Worm (Caenorhabditis elegans): ENCODE measurements around the gene nspe-1.

The nspe-1 gene

DNA sequence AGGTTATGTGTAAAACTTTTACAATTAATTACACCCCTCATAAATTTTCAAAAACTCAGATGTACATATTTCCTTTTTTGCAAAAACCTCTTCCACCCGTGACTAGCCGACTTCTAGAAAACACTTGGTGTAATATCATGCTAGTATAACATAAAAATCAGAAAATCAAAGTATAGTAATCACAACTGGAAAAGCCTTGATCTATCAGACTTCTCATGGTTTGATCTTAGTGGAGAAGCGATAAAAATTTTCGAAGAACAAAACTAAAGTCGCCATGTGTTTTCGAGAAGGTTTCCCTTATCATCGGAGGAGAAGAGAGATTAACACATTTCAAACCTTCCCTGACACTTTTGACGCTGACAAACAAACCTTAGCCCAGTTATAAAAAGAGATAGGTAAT, 7.9 kb upstream of the nspe-1 start, which contains the start of gene nspe-5 (continued):
- TF ChIP-seq rnt-1 (tag; optimal IDR thresholded peaks at IDR 0.05), result no peak
- TF ChIP-seq hlh-4 (tag; optimal IDR thresholded peaks at IDR 0.05), result no peak
- no peak for TF ChIP-seq pqm-1 (tag; optimal IDR thresholded peaks at IDR 0.05)
- TF ChIP-seq ceh-90 (tag; optimal IDR thresholded peaks at IDR 0.05), result no peak
- no peak for TF ChIP-seq mef-2 (tag; optimal IDR thresholded peaks at IDR 0.05)
- no peak for TF ChIP-seq ceh-88 (GFP tag; IDR thresholded peaks at IDR 0.05)
- no peak for TF ChIP-seq fos-1 (tag; optimal IDR thresholded peaks at IDR 0.05)
- no peak for TF ChIP-seq xbp-1 (tag; optimal IDR thresholded peaks at IDR 0.05)
- TF ChIP-seq pag-3 (tag; optimal IDR thresholded peaks at IDR 0.05; ENCODE audit: borderline replicate concordance, insufficient read depth), result no peak
- no peak for TF ChIP-seq alr-1 (tag; optimal IDR thresholded peaks at IDR 0.05; ENCODE audit: borderline replicate concordance)
- TF ChIP-seq ets-5 (GFP tag; IDR thresholded peaks at IDR 0.05), result no peak

DNA sequence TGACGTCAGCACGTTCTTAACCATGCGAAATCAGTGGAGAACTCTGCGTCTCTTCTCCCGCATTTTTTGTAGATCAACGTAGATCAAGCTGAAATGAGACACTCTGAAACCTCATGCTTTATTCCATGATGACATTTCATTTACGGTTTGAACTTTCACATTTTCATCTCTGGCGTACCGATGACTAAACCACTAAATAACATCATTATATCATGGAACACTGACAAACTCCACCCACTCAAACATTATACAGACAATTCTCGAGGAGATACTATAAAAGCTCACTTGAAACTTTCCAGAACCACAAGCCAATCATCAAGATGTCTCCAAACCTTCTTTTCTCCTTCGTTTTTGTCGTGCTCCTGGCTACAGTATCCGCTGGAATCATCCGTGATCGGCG, 6.2 kb upstream of the nspe-1 start, which contains the start of gene nspe-7:
Gene nspe-7 (plus strand): TSS at position 301 of the 400 bp plus-strand sequence.
- TF ChIP-seq aha-1 (tag; optimal IDR thresholded peaks at IDR 0.05), result no peak
- TF ChIP-seq mdl-1 (tag; optimal IDR thresholded peaks at IDR 0.05), result no peak
- TF ChIP-seq efl-1 (optimal IDR thresholded peaks at IDR 0.05), result no peak
- TF ChIP-seq efl-1 (GFP tag; optimal IDR thresholded peaks at IDR 0.05 in 1 of 2), result no peak
- no peak for TF ChIP-seq pag-3 (tag; optimal IDR thresholded peaks at IDR 0.05; ENCODE audit: borderline replicate concordance, insufficient read depth)
- no peak for TF ChIP-seq unc-130 (tag; optimal IDR thresholded peaks at IDR 0.05)
- TF ChIP-seq swsn-7 (tag; optimal IDR thresholded peaks at IDR 0.05), result no peak
- no peak for TF ChIP-seq blmp-1 (tag; optimal IDR thresholded peaks at IDR 0.05)
- TF ChIP-seq zag-1 (tag; optimal IDR thresholded peaks at IDR 0.05), result no peak
- no peak for TF ChIP-seq grh-1 (GFP tag; IDR thresholded peaks at IDR 0.05)
- TF ChIP-seq sox-4 (tag; optimal IDR thresholded peaks at IDR 0.05), result no peak
- TF ChIP-seq ztf-4 (tag; optimal IDR thresholded peaks at IDR 0.05), result no peak
- no peak for TF ChIP-seq lin-13 (GFP tag; optimal IDR thresholded peaks at IDR 0.05)
- no peak for TF ChIP-seq C16A3.4 (tag; optimal IDR thresholded peaks at IDR 0.05)
- TF ChIP-seq egl-27 (tag; optimal IDR thresholded peaks at IDR 0.05), result no peak
- no peak for TF ChIP-seq fkh-10 (GFP tag; optimal IDR thresholded peaks at IDR 0.05)
- TF ChIP-seq ceh-90 (tag; optimal IDR thresholded peaks at IDR 0.05), result no peak
- TF ChIP-seq ama-1 (optimal IDR thresholded peaks at IDR 0.05), result no peak
- TF ChIP-seq lsy-2 (tag; optimal IDR thresholded peaks at IDR 0.05), result no peak
- no peak for TF ChIP-seq unc-86 (tag; optimal IDR thresholded peaks at IDR 0.05)
- TF ChIP-seq fkh-8 (tag; optimal IDR thresholded peaks at IDR 0.05), result no peak

DNA sequence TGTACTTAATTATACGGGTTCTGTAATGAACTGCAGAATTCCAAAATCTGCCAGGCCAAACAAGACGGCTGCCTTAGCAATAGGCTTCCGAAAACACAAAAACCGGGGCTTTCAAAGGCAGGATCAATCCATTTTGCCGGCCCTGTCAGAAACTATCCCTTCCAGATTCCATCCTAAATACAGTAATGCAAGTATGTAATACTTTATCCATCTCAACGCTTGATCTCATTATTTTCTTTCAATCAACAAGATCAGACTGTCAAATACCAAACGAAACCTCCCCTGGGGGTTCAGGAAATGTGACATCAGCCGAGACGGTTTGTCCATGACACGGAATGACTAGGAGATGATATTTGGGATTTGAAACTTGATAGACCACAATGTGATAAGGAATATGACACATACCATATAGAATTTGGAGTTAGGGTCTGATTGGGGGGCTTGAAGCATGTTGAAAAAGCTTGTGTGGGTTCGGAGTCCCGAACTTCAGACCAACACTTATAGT, 5.5 kb upstream of the nspe-1 start:
- TF ChIP-seq pqm-1 (tag; optimal IDR thresholded peaks at IDR 0.05), result no peak
- no peak for TF ChIP-seq pax-3 (tag; optimal IDR thresholded peaks at IDR 0.05)
- TF ChIP-seq unc-30 (tag; optimal IDR thresholded peaks at IDR 0.05), result no peak
- no peak for TF ChIP-seq alr-1 (tag; optimal IDR thresholded peaks at IDR 0.05; ENCODE audit: borderline replicate concordance)
- TF ChIP-seq ces-1 (GFP tag; optimal IDR thresholded peaks at IDR 0.05), result no peak
- no peak for TF ChIP-seq hpl-2 (GFP tag; optimal IDR thresholded peaks at IDR 0.05)
- no peak for TF ChIP-seq lin-15B (tag; optimal IDR thresholded peaks at IDR 0.05)
- no peak for TF ChIP-seq nhr-90 (tag; optimal IDR thresholded peaks at IDR 0.05; ENCODE audit: poor library complexity)
- TF ChIP-seq sox-4 (tag; optimal IDR thresholded peaks at IDR 0.05), result no peak
- TF ChIP-seq aha-1 (tag; optimal IDR thresholded peaks at IDR 0.05), result no peak
- no peak for TF ChIP-seq tbx-2 (tag; optimal IDR thresholded peaks at IDR 0.05)
- no peak for TF ChIP-seq snpc-4 (tag; optimal IDR thresholded peaks at IDR 0.05)
- no peak for TF ChIP-seq grh-1 (GFP tag; IDR thresholded peaks at IDR 0.05)
- no peak for TF ChIP-seq vab-15 (tag; optimal IDR thresholded peaks at IDR 0.05)
- TF ChIP-seq ceh-8 (GFP tag; optimal IDR thresholded peaks at IDR 0.05), result no peak
- TF ChIP-seq mdl-1 (tag; optimal IDR thresholded peaks at IDR 0.05), result no peak
- no peak for TF ChIP-seq nhr-28 (tag; optimal IDR thresholded peaks at IDR 0.05)
- TF ChIP-seq ztf-11 (tag; optimal IDR thresholded peaks at IDR 0.05), result no peak
- TF ChIP-seq hlh-4 (tag; optimal IDR thresholded peaks at IDR 0.05), result no peak
- TF ChIP-seq elt-2 (tag; optimal IDR thresholded peaks at IDR 0.05), result no peak

Measured in whole organism, L1 larva.